Worm (Caenorhabditis elegans) whole organism, L3 larva: Measurements from ENCODE around the gene fbxa-147.

Experiments used
- ZK546.5 ChIP-seq: sonication (generic microtip); optimal IDR thresholded peaks from 2 replicates; lab custom pipeline; 2017; ENCODE audit warnings: missing biosample characterization, missing genetic modification characterization
- aly-2 ChIP-seq: fragments of 150-350 bp; optimal IDR thresholded peaks from 2 replicates; lab custom pipeline; 2014; ENCODE audit warnings: missing biosample characterization, missing genetic modification characterization
- ceh-28 ChIP-seq: fragments of 150-350 bp; optimal IDR thresholded peaks from 2 replicates; lab custom pipeline; 2014; ENCODE audit warnings: missing biosample characterization, missing genetic modification reagents, missing genetic modification characterization
- ceh-82 ChIP-seq: fragments of 150-350 bp; optimal IDR thresholded peaks from 2 replicates; lab custom pipeline; 2014; ENCODE audit warnings: missing biosample characterization, missing genetic modification characterization
- ceh-9 ChIP-seq: sonication (generic microtip); optimal IDR thresholded peaks from 2 replicates; lab custom pipeline; 2018; ENCODE audit warnings: missing biosample characterization, missing genetic modification characterization
- daf-12 ChIP-seq: fragments of 150-350 bp; optimal IDR thresholded peaks from 2 replicates; lab custom pipeline; 2014; ENCODE audit warnings: missing biosample characterization, missing genetic modification reagents, missing genetic modification characterization
- egl-27 ChIP-seq: sonication (generic microtip); optimal IDR thresholded peaks from 4 replicates; lab custom pipeline; 2017; ENCODE audit warnings: missing biosample characterization, missing genetic modification reagents, missing genetic modification characterization
- egl-5 ChIP-seq: fragments of 150-350 bp; optimal IDR thresholded peaks from 2 replicates; lab custom pipeline; 2017; ENCODE audit warnings: missing biosample characterization, missing genetic modification reagents, missing genetic modification characterization, inconsistent platforms
- elt-1 ChIP-seq: fragments of 150-350 bp; optimal IDR thresholded peaks from 2 replicates; lab custom pipeline; 2014; ENCODE audit warnings: missing biosample characterization, missing genetic modification characterization
- elt-2 ChIP-seq: sonication (generic microtip); optimal IDR thresholded peaks from 2 replicates; lab custom pipeline; 2016; ENCODE audit warnings: missing genetic modification reagents, mild to moderate bottlenecking, missing genetic modification characterization, missing compliant biosample characterization
- elt-3 ChIP-seq, 3 experiments: fragments of 150-350 bp in 1 of 3; sonication (generic microtip) in 2 of 3; optimal IDR thresholded peaks; 2 replicates in 2 of 3; 4 replicates in 1 of 3; lab custom pipeline; 2014 to 2017; ENCODE audit warnings: missing biosample characterization in 3 of 3, missing genetic modification characterization in 3 of 3
- fkh-10 ChIP-seq: sonication (generic microtip); optimal IDR thresholded peaks from 2 replicates; lab custom pipeline; 2017; ENCODE audit warnings: missing biosample characterization, missing genetic modification reagents, missing genetic modification characterization
- fos-1 ChIP-seq: fragments of 150-350 bp; optimal IDR thresholded peaks from 2 replicates; lab custom pipeline; 2014; ENCODE audit warnings: missing biosample characterization, missing genetic modification characterization
- hmg-11 ChIP-seq: sonication (generic microtip); optimal IDR thresholded peaks from 2 replicates; lab custom pipeline; 2016; ENCODE audit warnings: missing genetic modification characterization, missing compliant biosample characterization
- jun-1 ChIP-seq: fragments of 150-350 bp; optimal IDR thresholded peaks from 2 replicates; lab custom pipeline; 2014; ENCODE audit warnings: missing biosample characterization, missing genetic modification reagents, missing genetic modification characterization
- lin-15B ChIP-seq: fragments of 150-350 bp; optimal IDR thresholded peaks from 2 replicates; lab custom pipeline; 2014; ENCODE audit warnings: missing biosample characterization, missing genetic modification characterization
- lin-39 ChIP-seq: fragments of 150-350 bp; optimal IDR thresholded peaks from 2 replicates; lab custom pipeline; 2018; ENCODE audit warnings: missing biosample characterization, missing genetic modification reagents, missing genetic modification characterization
- mml-1 ChIP-seq: fragments of 150-350 bp; sonication (generic microtip); optimal IDR thresholded peaks from 3 replicates; lab custom pipeline; 2014; ENCODE audit warnings: missing biosample characterization, missing genetic modification characterization
- nfya-1 ChIP-seq: sonication (generic microtip); optimal IDR thresholded peaks from 2 replicates; lab custom pipeline; 2017; ENCODE audit warnings: missing genetic modification characterization, mild to moderate bottlenecking, missing compliant biosample characterization, antibody characterized with exemption, moderate library complexity; ENCODE audit not compliant: insufficient read depth
- nhr-11 ChIP-seq: fragments of 150-350 bp; optimal IDR thresholded peaks from 2 replicates; lab custom pipeline; 2014; ENCODE audit warnings: missing biosample characterization, missing genetic modification characterization
- nhr-23 ChIP-seq: fragments of 150-350 bp; optimal IDR thresholded peaks from 2 replicates; lab custom pipeline; 2014; ENCODE audit warnings: missing biosample characterization, missing genetic modification reagents, missing genetic modification characterization
- nhr-25 ChIP-seq: sonication (generic microtip); optimal IDR thresholded peaks from 2 replicates; lab custom pipeline; 2017; ENCODE audit warnings: missing biosample characterization, missing genetic modification characterization
- nhr-43 ChIP-seq: sonication (generic microtip); optimal IDR thresholded peaks from 2 replicates; lab custom pipeline; 2016; ENCODE audit warnings: mild to moderate bottlenecking, missing genetic modification characterization, missing compliant biosample characterization; ENCODE audit not compliant: poor library complexity, severe bottlenecking
- nhr-67 ChIP-seq: fragments of 150-350 bp; optimal IDR thresholded peaks from 2 replicates; lab custom pipeline; 2014; ENCODE audit warnings: missing biosample characterization, missing genetic modification characterization
- nhr-76 ChIP-seq: fragments of 150-350 bp; sonication (generic microtip); optimal IDR thresholded peaks from 5 replicates; lab custom pipeline; 2014; ENCODE audit warnings: missing biosample characterization, missing genetic modification characterization
- nhr-77 ChIP-seq: fragments of 150-350 bp; optimal IDR thresholded peaks from 2 replicates; lab custom pipeline; 2014; ENCODE audit warnings: missing biosample characterization, missing genetic modification characterization
- pha-4 ChIP-seq: fragments of 150-350 bp; optimal IDR thresholded peaks from 2 replicates; lab custom pipeline; 2014; ENCODE audit warnings: missing biosample characterization, missing genetic modification reagents, missing genetic modification characterization
- pqm-1 ChIP-seq: fragments of 150-350 bp; optimal IDR thresholded peaks from 2 replicates; lab custom pipeline; 2017; ENCODE audit warnings: missing biosample characterization, missing genetic modification characterization, inconsistent platforms
- sea-2 ChIP-seq: fragments of 150-350 bp; sonication (generic microtip); optimal IDR thresholded peaks from 4 replicates; lab custom pipeline; 2014; ENCODE audit warnings: missing biosample characterization, missing genetic modification reagents, missing genetic modification characterization
- skn-1 ChIP-seq: fragments of 150-350 bp; optimal IDR thresholded peaks from 2 replicates; lab custom pipeline; 2014; ENCODE audit warnings: missing biosample characterization, missing genetic modification characterization
- snpc-4 ChIP-seq: fragments of 150-350 bp; optimal IDR thresholded peaks from 2 replicates; lab custom pipeline; 2014; ENCODE audit warnings: missing biosample characterization, missing genetic modification characterization
- tbx-2 ChIP-seq: sonication (generic microtip); optimal IDR thresholded peaks from 2 replicates; lab custom pipeline; 2016; ENCODE audit warnings: mild to moderate bottlenecking, missing genetic modification characterization, missing compliant biosample characterization
- unc-39 ChIP-seq: sonication (generic microtip); optimal IDR thresholded peaks from 4 replicates; lab custom pipeline; 2017; ENCODE audit warnings: missing biosample characterization, missing genetic modification characterization
- zag-1 ChIP-seq: fragments of 150-350 bp; optimal IDR thresholded peaks from 2 replicates; lab custom pipeline; 2014; ENCODE audit warnings: missing biosample characterization, missing genetic modification characterization
- ztf-11 ChIP-seq: fragments of 150-350 bp; optimal IDR thresholded peaks from 2 replicates; lab custom pipeline; 2014; ENCODE audit warnings: missing biosample characterization, missing genetic modification characterization
- ztf-4 ChIP-seq: fragments of 150-350 bp; optimal IDR thresholded peaks from 2 replicates; lab custom pipeline; 2014; ENCODE audit warnings: missing biosample characterization, missing genetic modification characterization

Gene fbxa-147

DNA sequence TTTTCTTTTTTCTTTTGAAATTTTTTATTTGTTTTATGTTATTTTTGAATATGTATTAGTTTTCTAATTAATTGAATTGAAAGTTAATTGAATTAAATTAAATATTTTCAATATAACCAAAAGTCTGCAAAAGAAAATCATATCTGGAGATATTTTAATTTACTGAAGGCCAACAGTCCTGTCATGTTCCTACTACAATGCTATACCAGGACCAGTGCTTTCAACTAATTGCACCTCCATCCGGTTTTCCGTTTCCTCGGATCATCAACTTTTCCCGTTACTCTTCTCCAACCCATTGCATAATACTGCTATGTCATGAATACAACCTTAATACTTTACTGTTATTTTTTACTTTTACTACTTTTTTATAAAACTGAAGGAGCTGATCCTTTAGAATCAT is 4.0 kb upstream of the fbxa-147 start, which contains the start of gene R08A2.5:
Gene R08A2.5, plus strand, starts transcription at position 301 of the 400 bp plus-strand sequence.
- TF ChIP-seq pqm-1 (no peak), ztf-4 (tag; lab: Kevin White, UChicago) (no peak), nhr-43 (tag; lab: Kevin White, UChicago) (no peak), fkh-10 (GFP tag; lab: Kevin White, UChicago) (no peak), lin-39 (tag; lab: Kevin White, UChicago) (no peak), ztf-11 (tag; lab: Kevin White, UChicago) (no peak), nfya-1 (tag; lab: Kevin White, UChicago) (no peak), fos-1 (tag; lab: Kevin White, UChicago) (no peak), elt-2 (tag; lab: Kevin White, UChicago) (no peak), ceh-82 (tag; lab: Kevin White, UChicago) (no peak), ZK546.5 (tag; lab: Kevin White, UChicago) (no peak), pha-4 (tag; lab: Kevin White, UChicago) (no peak), ceh-9 (no peak), sea-2 (GFP tag; lab: Kevin White, UChicago) (no peak), ceh-28 (tag; lab: Kevin White, UChicago) (no peak)
- TF ChIP-seq, all 47 proteins: peak for 0

DNA sequence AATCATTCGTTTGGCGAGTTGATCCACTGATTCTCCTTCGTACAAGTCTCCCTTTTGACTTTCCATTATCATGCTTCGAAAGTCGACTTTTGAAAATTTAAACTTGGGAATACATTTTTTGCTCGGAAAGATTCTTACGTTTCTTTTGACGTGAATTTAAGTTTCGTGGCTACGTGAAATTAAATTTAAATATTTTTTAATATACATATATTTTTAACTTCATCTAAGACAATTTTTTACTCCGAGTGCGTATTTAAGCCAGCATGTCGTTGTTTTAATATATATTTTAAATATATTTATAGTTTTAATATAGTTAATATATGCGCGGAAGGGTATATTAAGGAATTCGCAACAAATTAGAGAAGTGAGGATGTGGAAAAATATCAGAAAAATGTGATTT is 691 bp upstream of the fbxa-147 start, which contains the start of gene R08A2.2:
Gene R08A2.2, minus strand, starts transcription at position 101 of the 400 bp plus-strand sequence.
- no peak for TF ChIP-seq skn-1 (tag; lab: Kevin White, UChicago)
- TF ChIP-seq nhr-76 (tag; lab: Kevin White, UChicago) = no peak
- no peak for TF ChIP-seq daf-12
- no peak for TF ChIP-seq elt-1 (tag; lab: Kevin White, UChicago)
- TF ChIP-seq nhr-23 (tag; lab: Kevin White, UChicago) = no peak
- no peak for TF ChIP-seq fkh-10 (GFP tag; lab: Kevin White, UChicago)
- no peak for TF ChIP-seq egl-27 (tag; lab: Kevin White, UChicago)
- TF ChIP-seq tbx-2 (tag; lab: Kevin White, UChicago) = no peak
- TF ChIP-seq pqm-1 = no peak
- TF ChIP-seq nhr-25 (tag; lab: Kevin White, UChicago) = no peak
- TF ChIP-seq snpc-4 = no peak
- TF ChIP-seq zag-1 (tag; lab: Kevin White, UChicago) = no peak
- TF ChIP-seq nhr-77 (tag; lab: Kevin White, UChicago) = no peak
- no peak for TF ChIP-seq ztf-4 (tag; lab: Kevin White, UChicago)
- no peak for TF ChIP-seq lin-15B (tag; lab: Kevin White, UChicago)
- no peak for TF ChIP-seq nhr-11
- TF ChIP-seq aly-2 (tag; lab: Kevin White, UChicago) = no peak
- no peak for TF ChIP-seq elt-3 (tag; optimal IDR thresholded peaks at IDR 0.05; lab: Kevin White, UChicago)

DNA sequence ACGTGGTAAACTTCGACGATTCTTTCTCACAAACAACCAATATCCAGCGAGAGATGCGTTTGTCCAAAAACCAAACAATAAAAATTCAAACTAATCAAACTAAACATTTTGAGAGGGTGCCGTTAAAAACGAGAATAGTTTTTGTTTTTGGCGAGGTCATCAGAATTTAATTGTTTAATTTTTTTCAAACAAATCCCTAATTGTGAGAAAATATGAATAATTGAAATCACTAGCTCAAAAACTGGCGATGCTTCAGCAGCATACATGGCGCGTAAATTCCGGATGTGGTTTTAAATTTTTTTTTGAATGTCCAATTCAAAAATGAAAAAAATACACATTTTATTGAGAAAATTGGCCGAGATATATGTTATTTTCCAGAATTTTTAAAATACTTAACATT is 3.2 kb downstream of the fbxa-147 start, which contains the start of gene R08A2.1:
Gene R08A2.1, minus strand, starts transcription at position 101 of the 400 bp plus-strand sequence.
- TF ChIP-seq jun-1 (tag; lab: Kevin White, UChicago) = no peak
- TF ChIP-seq lin-15B (tag; lab: Kevin White, UChicago) = no peak
- no peak for TF ChIP-seq nhr-76 (tag; lab: Kevin White, UChicago)
- no peak for TF ChIP-seq fkh-10 (GFP tag; lab: Kevin White, UChicago)
- no peak for TF ChIP-seq ztf-4 (tag; lab: Kevin White, UChicago)
- no peak for TF ChIP-seq nhr-67 (tag; lab: Kevin White, UChicago)
- no peak for TF ChIP-seq ceh-9
- TF ChIP-seq zag-1 (tag; lab: Kevin White, UChicago) = no peak
- no peak for TF ChIP-seq unc-39 (tag; lab: Kevin White, UChicago)
- TF ChIP-seq snpc-4 = no peak
- TF ChIP-seq hmg-11 (tag; lab: Kevin White, UChicago) = no peak
- no peak for TF ChIP-seq mml-1 (tag; lab: Kevin White, UChicago)
- no peak for TF ChIP-seq nhr-23 (tag; lab: Kevin White, UChicago)
- no peak for TF ChIP-seq lin-39 (tag; lab: Kevin White, UChicago)
- TF ChIP-seq ZK546.5 (tag; lab: Kevin White, UChicago) = no peak
- no peak for TF ChIP-seq egl-5 (tag; lab: Kevin White, UChicago)
- TF ChIP-seq elt-1 (tag; lab: Kevin White, UChicago) = no peak
- no peak for TF ChIP-seq ceh-28 (tag; lab: Kevin White, UChicago)
